Fruit fly (Drosophila melanogaster): ENCODE measurements around the gene AIMP2.

DNA sequence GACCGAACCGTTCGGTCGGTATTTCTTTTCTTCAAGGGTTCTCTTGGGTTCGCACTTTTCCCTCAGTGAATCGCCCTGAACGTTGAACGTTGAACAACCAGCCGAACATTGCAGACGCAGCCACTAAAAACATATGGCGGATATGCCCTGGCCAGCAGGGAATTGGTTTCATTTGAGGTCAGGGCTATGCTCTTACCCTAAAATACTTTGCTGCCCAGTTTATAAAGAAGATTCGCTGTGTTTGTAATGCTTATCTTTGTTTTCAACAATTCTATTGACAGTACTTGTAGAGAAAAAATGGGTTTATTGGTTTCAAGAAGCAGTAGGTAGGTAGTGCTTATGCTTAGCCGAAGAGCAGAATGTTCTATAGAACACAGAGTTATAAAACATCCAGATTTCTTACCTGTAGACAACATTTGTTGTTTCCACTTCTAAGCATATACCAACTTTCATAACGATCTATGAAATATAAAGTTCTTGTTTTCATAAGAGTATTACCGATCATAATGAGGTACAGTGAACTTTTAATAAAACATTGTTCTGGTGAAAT, 11.8 kb downstream of the AIMP2 start:
- no peak for TF ChIP-seq CG8301 (tag; optimal IDR thresholded peaks at IDR 0.05)
- peak; percentile 2 for TF ChIP-seq CG9948 (tag; optimal IDR thresholded peaks at IDR 0.05)
